Fruit fly (Drosophila melanogaster) whole organism, embryonic: ENCODE results near the gene CG44094.

Experiments used
- Ada2b ChIP-seq: fragments of 200-800 bp; sonication (Bioruptor generic); IDR thresholded peaks from 2 replicates; pipeline ENCODE4 v1.3.6; 2022; ENCODE audit warnings: missing biosample characterization, missing genetic modification characterization
- Adf1 ChIP-seq: fragments of 200-800 bp; sonication (Bioruptor generic); IDR thresholded peaks from 2 replicates; pipeline ENCODE4 v1.3.6; 2022; ENCODE audit warnings: missing biosample characterization, missing genetic modification characterization
- Bgb ChIP-seq: fragments of 200-800 bp; sonication (Bioruptor generic); IDR thresholded peaks from 2 replicates; pipeline ENCODE4 v1.3.6; 2022; ENCODE audit warnings: missing biosample characterization, missing genetic modification characterization; ENCODE audit not compliant: partially characterized antibody
- Blimp-1 ChIP-seq: fragments of 200-800 bp; sonication (Bioruptor generic); optimal IDR thresholded peaks from 3 replicates; lab custom pipeline; 2018; ENCODE audit warnings: missing biosample characterization, missing genetic modification characterization, mild to moderate bottlenecking, moderate library complexity, missing genetic modification reagents
- CG12769 ChIP-seq: fragments of 200-800 bp; sonication (Bioruptor generic); optimal IDR thresholded peaks from 2 replicates; lab custom pipeline; 2019; ENCODE audit warnings: missing biosample characterization, mild to moderate bottlenecking, missing genetic modification characterization, moderate library complexity
- CG14441 ChIP-seq: fragments of 200-800 bp; sonication (Bioruptor generic); IDR thresholded peaks from 2 replicates; pipeline ENCODE4 v1.3.6; 2022; ENCODE audit warnings: missing biosample characterization, missing genetic modification characterization
- CG15073 ChIP-seq: fragments of 200-800 bp; sonication (Bioruptor generic); optimal IDR thresholded peaks from 2 replicates; lab custom pipeline; 2016; ENCODE audit warnings: missing biosample characterization, missing genetic modification characterization
- CG16779 ChIP-seq: fragments of 200-800 bp; sonication (Bioruptor generic); IDR thresholded peaks from 2 replicates; pipeline ENCODE4 v1.3.6; 2022; ENCODE audit warnings: missing biosample characterization, missing genetic modification characterization
- CG2202 ChIP-seq: fragments of 200-800 bp; sonication (Bioruptor generic); optimal IDR thresholded peaks from 2 replicates; lab custom pipeline; 2018; ENCODE audit warnings: missing biosample characterization, mild to moderate bottlenecking, missing genetic modification characterization
- CG34224 ChIP-seq: fragments of 200-800 bp; sonication (Bioruptor generic); IDR thresholded peaks from 3 replicates; pipeline ENCODE4 v1.3.6; 2022; ENCODE audit warnings: missing biosample characterization, missing genetic modification characterization; ENCODE audit not compliant: partially characterized antibody
- CG34422 ChIP-seq: fragments of 200-800 bp; sonication (Bioruptor generic); IDR thresholded peaks from 3 replicates; pipeline ENCODE4 v1.3.6; 2022; ENCODE audit warnings: missing biosample characterization, missing genetic modification characterization
- CG8290 ChIP-seq, 3 experiments: fragments of 200-800 bp; sonication (Bioruptor generic); optimal IDR thresholded peaks; 2 replicates each; lab custom pipeline; 2016 to 2019; ENCODE audit warnings: missing biosample characterization in 3 of 3, missing genetic modification characterization in 3 of 3, mild to moderate bottlenecking in 2 of 3, moderate library complexity in 1 of 3
- Dbx ChIP-seq: fragments of 200-800 bp; sonication (Bioruptor generic); IDR thresholded peaks from 3 replicates; pipeline ENCODE4 v1.3.6; 2022; ENCODE audit warnings: missing biosample characterization, missing genetic modification characterization
- Deaf1 ChIP-seq: fragments of 200-800 bp; optimal IDR thresholded peaks from 3 replicates; lab custom pipeline; 2019; ENCODE audit warnings: missing biosample characterization, mild to moderate bottlenecking, missing genetic modification characterization, moderate library complexity
- Drgx ChIP-seq: fragments of 200-800 bp; sonication (Bioruptor generic); IDR thresholded peaks from 2 replicates; pipeline ENCODE4 v1.3.6; 2022; ENCODE audit warnings: missing biosample characterization, missing genetic modification characterization
- E2f1 ChIP-seq: fragments of 200-800 bp; sonication (Bioruptor generic); IDR thresholded peaks from 2 replicates; pipeline ENCODE4 v1.3.6; 2022; ENCODE audit warnings: missing biosample characterization, missing genetic modification characterization
- GATAe ChIP-seq: fragments of 200-800 bp; sonication (Bioruptor generic); conservative IDR thresholded peaks from 2 replicates; pipeline ENCODE4 v1.3.6; 2022; ENCODE audit warnings: missing biosample characterization, missing genetic modification characterization
- Gug ChIP-seq: fragments of 200-800 bp; sonication (Bioruptor generic); IDR thresholded peaks from 4 replicates; pipeline ENCODE4 v1.3.6; 2022; ENCODE audit warnings: missing biosample characterization, missing genetic modification characterization
- HLH4C ChIP-seq: fragments of 200-800 bp; sonication (Bioruptor generic); IDR thresholded peaks from 3 replicates; pipeline ENCODE4 v1.3.6; 2022; ENCODE audit warnings: missing biosample characterization, missing genetic modification characterization; ENCODE audit not compliant: partially characterized antibody
- Hey ChIP-seq: fragments of 200-800 bp; sonication (Bioruptor generic); optimal IDR thresholded peaks from 3 replicates; lab custom pipeline; 2018; ENCODE audit warnings: missing biosample characterization, mild to moderate bottlenecking, missing genetic modification characterization
- Lim3 ChIP-seq: fragments of 200-800 bp; sonication (Bioruptor generic); IDR thresholded peaks from 2 replicates; pipeline ENCODE4 v1.3.6; 2022; ENCODE audit warnings: missing biosample characterization, missing genetic modification characterization
- NFAT ChIP-seq: fragments of 200-800 bp; sonication (Bioruptor generic); IDR thresholded peaks from 2 replicates; pipeline ENCODE4 v1.3.6; 2022; ENCODE audit warnings: missing biosample characterization, missing genetic modification characterization
- Nf-YA ChIP-seq: fragments of 200-800 bp; sonication (Bioruptor generic); IDR thresholded peaks from 2 replicates; pipeline ENCODE4 v1.3.6; 2022; ENCODE audit warnings: missing biosample characterization, missing genetic modification characterization
- Ravus ChIP-seq: fragments of 200-800 bp; sonication (Bioruptor generic); IDR thresholded peaks from 2 replicates; pipeline ENCODE4 v1.3.6; 2022; ENCODE audit warnings: missing biosample characterization, missing genetic modification characterization
- YL-1 ChIP-seq: fragments of 200-800 bp; sonication (Bioruptor generic); optimal IDR thresholded peaks from 3 replicates; lab custom pipeline; 2017; ENCODE audit warnings: missing biosample characterization, mild to moderate bottlenecking, missing genetic modification characterization
- amos ChIP-seq: fragments of 200-800 bp; sonication (Bioruptor generic); IDR thresholded peaks from 2 replicates; pipeline ENCODE4 v1.3.6; 2022; ENCODE audit warnings: missing biosample characterization, missing genetic modification characterization; ENCODE audit not compliant: partially characterized antibody
- bbx ChIP-seq: fragments of 200-800 bp; sonication (Bioruptor generic); IDR thresholded peaks from 2 replicates; pipeline ENCODE4 v1.3.6; 2022; ENCODE audit warnings: missing biosample characterization, missing genetic modification characterization; ENCODE audit not compliant: partially characterized antibody
- bsh ChIP-seq, 2 experiments: fragments of 200-800 bp; sonication (Bioruptor generic); optimal IDR thresholded peaks; 2 replicates each; lab custom pipeline; 2017 to 2018; ENCODE audit warnings: mild to moderate bottlenecking in 2 of 2, missing biosample characterization in 2 of 2, missing genetic modification characterization in 2 of 2, moderate library complexity in 1 of 2
- chinmo ChIP-seq: fragments of 200-800 bp; sonication (Bioruptor generic); IDR thresholded peaks from 4 replicates; pipeline ENCODE4 v1.3.6; 2022; ENCODE audit warnings: missing biosample characterization, missing genetic modification characterization; ENCODE audit not compliant: partially characterized antibody
- ci ChIP-seq: fragments of 200-800 bp; sonication (Bioruptor generic); IDR thresholded peaks from 3 replicates; pipeline ENCODE4 v1.3.6; 2022; ENCODE audit warnings: missing biosample characterization, missing genetic modification characterization
- croc ChIP-seq: fragments of 200-800 bp; sonication (Bioruptor generic); conservative IDR thresholded peaks from 3 replicates; pipeline ENCODE4 v1.3.6; 2022; ENCODE audit warnings: missing biosample characterization, missing genetic modification characterization
- crol ChIP-seq: fragments of 200-800 bp; sonication (Bioruptor generic); IDR thresholded peaks from 2 replicates; pipeline ENCODE4 v1.3.6; 2022; ENCODE audit warnings: missing biosample characterization, missing genetic modification characterization
- cwo ChIP-seq: fragments of 200-800 bp; sonication (Bioruptor generic); optimal IDR thresholded peaks from 3 replicates; lab custom pipeline; 2017; ENCODE audit warnings: missing biosample characterization, missing genetic modification characterization, mild to moderate bottlenecking, moderate library complexity, missing genetic modification reagents
- hb ChIP-seq: fragments of 200-800 bp; sonication (Bioruptor generic); IDR thresholded peaks from 3 replicates; pipeline ENCODE4 v1.3.6; 2022; ENCODE audit warnings: missing biosample characterization, missing genetic modification characterization; ENCODE audit not compliant: partially characterized antibody
- mirr ChIP-seq: fragments of 200-800 bp; sonication (Bioruptor generic); optimal IDR thresholded peaks from 3 replicates; lab custom pipeline; 2018; ENCODE audit warnings: missing biosample characterization, mild to moderate bottlenecking, missing genetic modification characterization
- nom ChIP-seq: fragments of 200-800 bp; sonication (Bioruptor generic); optimal IDR thresholded peaks from 2 replicates; lab custom pipeline; 2017; ENCODE audit warnings: missing biosample characterization, missing genetic modification characterization, mild to moderate bottlenecking, moderate library complexity, missing genetic modification reagents
- pum ChIP-seq: fragments of 200-800 bp; sonication (Bioruptor generic); optimal IDR thresholded peaks from 2 replicates; lab custom pipeline; 2016; ENCODE audit warnings: missing biosample characterization, missing genetic modification characterization
- ranshi ChIP-seq: fragments of 200-800 bp; sonication (Bioruptor generic); IDR thresholded peaks from 2 replicates; pipeline ENCODE4 v1.3.6; 2022; ENCODE audit warnings: missing biosample characterization, missing genetic modification characterization
- rib ChIP-seq: fragments of 200-800 bp; sonication (Bioruptor generic); IDR thresholded peaks from 2 replicates; pipeline ENCODE4 v1.3.6; 2022; ENCODE audit warnings: missing biosample characterization, missing genetic modification characterization
- sr ChIP-seq: fragments of 200-800 bp; sonication (Bioruptor generic); IDR thresholded peaks from 3 replicates; pipeline ENCODE4 v1.3.6; 2022; ENCODE audit warnings: missing biosample characterization, missing genetic modification characterization
- sug ChIP-seq: fragments of 200-800 bp; optimal IDR thresholded peaks from 2 replicates; lab custom pipeline; 2019; ENCODE audit warnings: missing biosample characterization, mild to moderate bottlenecking, missing genetic modification characterization, moderate library complexity
- tll ChIP-seq, 2 experiments: fragments of 200-800 bp in 1 of 2; fragments of >200 bp in 1 of 2; sonication (Bioruptor generic) in 1 of 2; optimal IDR thresholded peaks; 2 replicates each; lab custom pipeline; 2017 to 2019; ENCODE audit warnings: missing biosample characterization in 2 of 2, missing genetic modification characterization in 2 of 2, mild to moderate bottlenecking in 1 of 2, moderate library complexity in 1 of 2
- zen2 ChIP-seq: fragments of 200-800 bp; sonication (Bioruptor generic); IDR thresholded peaks from 3 replicates; pipeline ENCODE4 v1.3.6; 2022; ENCODE audit warnings: missing biosample characterization, missing genetic modification characterization; ENCODE audit not compliant: partially characterized antibody

The CG44094 gene

DNA sequence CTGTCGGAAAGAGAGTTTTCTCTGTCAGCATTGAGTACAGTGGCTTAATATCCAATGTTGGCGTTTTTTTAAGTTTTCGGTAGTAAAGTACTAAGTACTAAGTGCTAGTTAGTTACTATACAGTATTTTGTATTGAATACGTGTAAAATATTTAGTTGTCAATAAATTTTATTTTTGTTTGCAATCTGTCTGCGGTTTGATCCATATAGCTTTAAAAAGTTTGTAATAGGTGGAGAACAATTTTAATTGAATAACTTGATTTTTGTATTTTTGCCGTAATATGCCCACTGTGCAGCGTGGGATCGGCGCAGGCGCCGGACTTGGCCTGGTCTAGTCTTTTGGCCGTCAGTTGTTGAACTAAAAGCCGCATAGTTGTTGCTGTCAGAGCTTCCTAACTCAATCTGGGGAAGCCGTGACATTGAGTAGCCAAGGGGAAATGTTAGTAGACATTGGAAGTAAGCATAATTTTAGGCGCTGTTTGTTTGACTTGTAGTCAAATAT is 18.0 kb downstream of the CG44094 start (continued):
- TF ChIP-seq CG2202 (tag; lab: Kevin White, UChicago): peak; percentile 41
- TF ChIP-seq, all 482 proteins: peak for 407

DNA sequence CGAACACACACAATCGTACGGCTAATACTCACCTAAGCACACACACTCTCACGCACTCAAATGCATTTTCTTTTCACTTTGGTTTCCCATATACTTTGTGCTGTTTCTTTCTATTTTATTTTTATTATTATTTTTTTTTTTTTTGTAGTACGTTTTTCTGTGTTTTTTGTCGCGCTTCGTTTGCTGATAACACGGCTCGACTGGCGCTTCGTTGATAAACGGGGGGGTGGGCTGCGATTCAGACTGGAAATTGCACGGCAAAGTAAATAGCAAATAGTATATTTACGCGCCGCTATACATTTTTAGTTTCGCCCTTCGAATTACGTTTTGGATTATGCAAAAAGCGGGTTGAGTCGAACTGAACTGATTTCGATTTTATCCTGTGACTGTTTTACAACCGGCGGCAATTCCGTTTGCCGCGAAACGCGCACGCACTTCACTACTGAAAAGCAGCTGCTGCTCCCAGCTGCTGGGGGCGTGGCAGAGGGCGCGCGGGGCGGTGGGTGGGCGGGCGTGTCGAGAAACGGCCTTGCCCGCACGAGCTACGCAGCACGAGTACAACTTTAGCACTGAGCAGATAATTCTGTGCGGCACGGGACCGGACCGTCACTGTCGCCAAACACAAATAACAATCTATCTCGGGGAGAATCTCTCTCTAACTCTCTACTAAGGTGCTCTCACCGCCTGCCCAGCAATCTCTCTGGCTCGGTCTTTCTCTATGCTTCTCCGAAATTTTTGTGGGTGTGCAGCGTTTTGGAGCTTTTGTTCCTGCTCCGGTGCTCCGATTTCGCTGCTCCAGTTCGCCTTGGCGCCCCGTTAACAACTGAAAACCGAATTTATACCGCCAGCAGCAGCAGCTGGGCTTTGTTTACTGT is 18.7 kb downstream of the CG44094 start, which contains the start of gene Pde6:
TSS of gene Pde6 (minus strand) at position 825 of the 875 bp plus-strand sequence.
- peak; percentile 99 for TF ChIP-seq cwo (GFP tag; lab: Kevin White, UChicago)
- peak; percentile 64; the same call in 2 of the 3 replicates for TF ChIP-seq ci (GFP tag; lab: Robert Waterston, UW)
- TF ChIP-seq CG34422 (GFP tag; lab: Robert Waterston, UW): peak; percentile 21; the same call in 1 of the 3 replicates
- no peak for TF ChIP-seq YL-1 (GFP tag; lab: Kevin White, UChicago)
- peak; percentile 54 for TF ChIP-seq Ravus (GFP tag; lab: Robert Waterston, UW)
- TF ChIP-seq bsh (GFP tag; optimal IDR thresholded peaks at IDR 0.05; lab: Kevin White, UChicago): peak in 1 of 2 experiments; percentile 78
- peak; percentile 85 for TF ChIP-seq sug
- 0 out of 2 replicates have a peak, but pooled peaks have one; percentile 16 for TF ChIP-seq CG14441 (GFP tag; lab: Robert Waterston, UW)
- TF ChIP-seq CG34224 (GFP tag; lab: Robert Waterston, UW): peak; percentile 20; the same call in 1 of the 3 replicates
- TF ChIP-seq mirr: peak; percentile 54
- peak; percentile 73; the same call in 2 of the 4 replicates for TF ChIP-seq chinmo
- TF ChIP-seq Adf1: peak; percentile 16; the same call in 1 of the 2 replicates
- no peak for TF ChIP-seq tll (GFP tag; optimal IDR thresholded peaks at IDR 0.05; lab: Kevin White, UChicago)
- TF ChIP-seq Drgx: peak; percentile 80
- TF ChIP-seq amos: peak; percentile 26; the same call in 1 of the 2 replicates
- TF ChIP-seq CG8290 (GFP tag; optimal IDR thresholded peaks at IDR 0.05; lab: Kevin White, UChicago): no peak
- peak in 1 of 2 experiments; percentile 61 for TF ChIP-seq CG8290 (tag; optimal IDR thresholded peaks at IDR 0.05; lab: Kevin White, UChicago)
- peak; percentile 53 for TF ChIP-seq CG12769 (tag; lab: Kevin White, UChicago)
- 0 out of 3 replicates have a peak, but pooled peaks have one; percentile 8 for TF ChIP-seq Dbx (GFP tag; lab: Robert Waterston, UW)
- TF ChIP-seq hb: 0 out of 3 replicates have a peak, but pooled peaks have one; percentile 9
- peak; percentile 14 for TF ChIP-seq Deaf1 (tag; lab: Kevin White, UChicago)
- 0 out of 2 replicates have a peak, but pooled peaks have one; percentile 19 for TF ChIP-seq GATAe (GFP tag; lab: Robert Waterston, UW)
- peak; percentile 46; the same call in 1 of the 2 replicates for TF ChIP-seq E2f1 (GFP tag; lab: Robert Waterston, UW)
- TF ChIP-seq Nf-YA (GFP tag; lab: Robert Waterston, UW): peak; percentile 57
- no peak for TF ChIP-seq Lim3
- no peak for TF ChIP-seq croc (GFP tag; lab: Robert Waterston, UW)
- no peak for TF ChIP-seq Blimp-1 (GFP tag; lab: Kevin White, UChicago)
- TF ChIP-seq bbx (GFP tag; lab: Robert Waterston, UW): peak; percentile 27; the same call in 1 of the 2 replicates
- TF ChIP-seq pum (GFP tag; lab: Kevin White, UChicago): no peak
- TF ChIP-seq CG15073 (GFP tag; lab: Kevin White, UChicago): peak; percentile 32
- TF ChIP-seq ranshi (GFP tag; lab: Robert Waterston, UW): peak; percentile 24; the same call in 1 of the 2 replicates
- 0 out of 2 replicates have a peak, but pooled peaks have one; percentile 19 for TF ChIP-seq NFAT (GFP tag; lab: Robert Waterston, UW)
- no peak for TF ChIP-seq HLH4C (GFP tag; lab: Robert Waterston, UW)
- TF ChIP-seq zen2: peak; percentile 51; the same call in 1 of the 3 replicates
- TF ChIP-seq CG16779 (GFP tag; lab: Robert Waterston, UW): peak; percentile 79; the same call in 1 of the 2 replicates
- TF ChIP-seq sr (GFP tag; lab: Robert Waterston, UW): peak; percentile 6; the same call in 1 of the 3 replicates
- peak; percentile 66; the same call in 1 of the 2 replicates for TF ChIP-seq Bgb (GFP tag; lab: Robert Waterston, UW)
- peak; percentile 70; the same call in 1 of the 2 replicates for TF ChIP-seq rib (GFP tag; lab: Robert Waterston, UW)
- peak; percentile 1 for TF ChIP-seq Hey (tag; lab: Kevin White, UChicago)
- no peak for TF ChIP-seq nom (GFP tag; lab: Kevin White, UChicago)
- TF ChIP-seq Gug (GFP tag; lab: Robert Waterston, UW): peak; percentile 19; the same call in 1 of the 4 replicates
- no peak for TF ChIP-seq Ada2b (GFP tag; lab: Robert Waterston, UW)
- TF ChIP-seq crol (GFP tag; lab: Robert Waterston, UW): peak; percentile 92
